Worm (Caenorhabditis elegans): Measurements from ENCODE around the gene T05A7.6.

The T05A7.6 gene

DNA sequence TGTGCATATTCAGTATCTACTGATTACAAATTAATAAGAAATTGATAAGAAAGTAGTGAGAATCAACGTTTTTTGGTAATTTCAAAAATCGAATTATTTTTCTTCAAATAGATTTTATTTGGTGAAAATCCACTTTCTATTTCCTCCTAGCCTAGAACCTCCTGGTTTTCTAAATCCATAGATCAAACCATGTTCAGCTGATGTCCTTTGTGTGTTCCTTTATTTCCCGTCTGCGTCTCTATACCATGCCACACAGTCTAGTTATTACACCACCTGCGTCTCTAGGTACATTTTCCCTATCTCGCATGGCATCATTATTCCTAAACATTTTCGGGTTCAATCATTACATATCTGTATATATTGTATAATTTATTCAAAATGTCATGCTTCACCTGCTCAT is 21.5 kb upstream of the T05A7.6 start, which contains the start of gene F10G7.5:
Gene F10G7.5, plus strand, starts transcription at position 286 of the 400 bp plus-strand sequence.
- TF ChIP-seq unc-62 (GFP tag; optimal IDR thresholded peaks at IDR 0.05) (no peak), ceh-43 (GFP tag; optimal IDR thresholded peaks at IDR 0.05) (no peak), pha-4 (tag; optimal IDR thresholded peaks at IDR 0.05) (peak; percentile 47), mab-5 (tag; optimal IDR thresholded peaks at IDR 0.05) (no peak), ces-1 (GFP tag; optimal IDR thresholded peaks at IDR 0.05) (no peak)

DNA sequence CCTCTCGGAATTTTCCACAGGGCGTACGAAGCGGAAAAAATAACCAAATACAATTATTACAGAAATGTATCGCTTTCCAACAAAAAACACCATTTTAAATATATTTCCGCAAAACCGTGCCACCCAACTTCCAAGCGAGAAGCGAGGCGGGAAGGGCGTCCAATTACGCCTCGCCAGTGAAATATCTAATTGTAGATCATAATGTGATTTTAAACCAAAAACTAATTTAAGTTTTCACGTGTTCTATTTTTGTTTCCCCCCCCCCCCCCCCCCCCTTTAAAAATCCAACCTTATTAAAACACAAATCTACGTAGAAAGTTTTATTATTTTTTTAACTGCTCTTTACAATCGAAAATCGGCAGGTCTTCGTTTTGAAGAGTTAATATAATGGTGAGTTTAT is 17.9 kb upstream of the T05A7.6 start, which contains the start of gene F10G7.12:
Gene F10G7.12, plus strand, starts transcription at position 301 of the 400 bp plus-strand sequence.
- TF ChIP-seq ceh-39 (tag; optimal IDR thresholded peaks at IDR 0.05) (no peak), cnd-1 (tag; optimal IDR thresholded peaks at IDR 0.05) (no peak), mab-5 (tag; optimal IDR thresholded peaks at IDR 0.05) (no peak), snpc-4 (tag; optimal IDR thresholded peaks at IDR 0.05) (no peak), bed-3 (GFP tag; optimal IDR thresholded peaks at IDR 0.05) (no peak), ces-1 (GFP tag; optimal IDR thresholded peaks at IDR 0.05) (no peak), lsy-2 (tag; optimal IDR thresholded peaks at IDR 0.05) (no peak), ztf-11 (tag; optimal IDR thresholded peaks at IDR 0.05) (no peak), unc-39 (tag; optimal IDR thresholded peaks at IDR 0.05) (no peak), ceh-83 (GFP tag; optimal IDR thresholded peaks at IDR 0.05) (no peak), nhr-76 (tag; optimal IDR thresholded peaks at IDR 0.05) (no peak), mls-2 (tag; optimal IDR thresholded peaks at IDR 0.05) (no peak), unc-62 (GFP tag; optimal IDR thresholded peaks at IDR 0.05) (no peak), unc-120 (tag; optimal IDR thresholded peaks at IDR 0.05; ENCODE audit: poor library complexity, severe bottlenecking) (no peak)

ce11 chrII:4686941-4687340 is 15.3 kb upstream of the T05A7.6 start, which contains the start of gene sre-39:
TSS of gene sre-39 (plus strand) at chrII:4687241.
- no peak for TF ChIP-seq mls-2 (tag; optimal IDR thresholded peaks at IDR 0.05)
- no peak for TF ChIP-seq tbx-8 (GFP tag; optimal IDR thresholded peaks at IDR 0.05)
- no peak for TF ChIP-seq blmp-1 (tag; optimal IDR thresholded peaks at IDR 0.05)
- TF ChIP-seq mab-5 (tag; optimal IDR thresholded peaks at IDR 0.05): no peak
- no peak for TF ChIP-seq bed-3 (GFP tag; optimal IDR thresholded peaks at IDR 0.05)
- TF ChIP-seq ceh-43 (GFP tag; optimal IDR thresholded peaks at IDR 0.05): no peak
- no peak for TF ChIP-seq nhr-28 (tag; optimal IDR thresholded peaks at IDR 0.05)
- TF ChIP-seq pha-4 (tag; optimal IDR thresholded peaks at IDR 0.05): no peak
- TF ChIP-seq nhr-237 (tag; optimal IDR thresholded peaks at IDR 0.05): no peak
- TF ChIP-seq sptf-1 (tag; optimal IDR thresholded peaks at IDR 0.05): no peak
- TF ChIP-seq drap-1 (GFP tag; optimal IDR thresholded peaks at IDR 0.05): no peak
- TF ChIP-seq unc-62 (GFP tag; optimal IDR thresholded peaks at IDR 0.05): no peak

DNA sequence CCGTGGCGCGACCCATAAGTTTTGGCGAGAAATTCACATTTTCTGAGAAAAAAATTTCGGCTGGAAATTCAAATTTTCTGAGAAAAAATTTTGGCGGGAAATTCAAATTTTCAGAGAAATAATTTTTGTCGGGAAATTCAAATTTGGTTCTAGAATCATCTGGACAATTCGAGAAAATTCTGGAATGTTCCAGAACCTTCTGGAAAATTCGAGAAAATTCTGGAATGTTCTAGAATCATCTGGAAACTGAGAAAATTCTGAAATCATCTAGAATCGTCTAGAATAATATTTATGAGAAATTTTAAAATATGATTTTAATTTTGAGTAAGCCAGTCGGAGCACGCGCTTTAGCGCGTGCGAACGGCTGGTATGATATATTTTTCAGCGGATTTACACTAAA is 13.3 kb upstream of the T05A7.6 start:
- no peak for TF ChIP-seq elt-3 (tag; optimal IDR thresholded peaks at IDR 0.05)
- TF ChIP-seq ces-1 (GFP tag; optimal IDR thresholded peaks at IDR 0.05): no peak
- no peak for TF ChIP-seq unc-120 (tag; optimal IDR thresholded peaks at IDR 0.05; ENCODE audit: poor library complexity, severe bottlenecking)
- TF ChIP-seq nhr-12 (tag; optimal IDR thresholded peaks at IDR 0.05): no peak
- TF ChIP-seq zip-8 (tag; optimal IDR thresholded peaks at IDR 0.05): no peak
- TF ChIP-seq flh-1 (GFP tag; optimal IDR thresholded peaks at IDR 0.05): no peak

DNA sequence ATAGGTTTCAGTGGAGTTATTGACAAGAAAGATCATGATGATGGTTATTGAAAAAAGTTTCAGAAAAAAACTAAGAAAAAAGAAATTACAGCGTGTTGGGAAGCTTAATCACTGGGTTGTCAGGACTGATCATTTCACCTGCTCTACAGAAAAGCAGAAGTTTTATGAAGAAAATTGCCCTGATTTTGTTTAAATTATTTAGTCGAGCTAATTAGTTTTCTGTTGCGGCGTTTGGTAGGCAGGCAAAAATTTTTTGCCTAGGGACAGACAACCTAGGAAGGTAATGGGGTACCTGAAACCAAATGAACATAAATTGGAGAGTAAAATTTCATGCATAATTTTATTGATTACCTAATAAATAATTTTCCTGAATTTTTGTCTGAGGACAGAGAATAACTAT is 12.1 kb upstream of the T05A7.6 start, which contains the start of gene sre-40:
Gene sre-40, minus strand, starts transcription at position 101 of the 400 bp plus-strand sequence.
- TF ChIP-seq bed-3 (GFP tag; optimal IDR thresholded peaks at IDR 0.05) (no peak), flh-1 (GFP tag; optimal IDR thresholded peaks at IDR 0.05) (no peak), mls-2 (tag; optimal IDR thresholded peaks at IDR 0.05) (no peak), sptf-1 (tag; optimal IDR thresholded peaks at IDR 0.05) (no peak), nhr-28 (tag; optimal IDR thresholded peaks at IDR 0.05) (no peak), elt-3 (tag; optimal IDR thresholded peaks at IDR 0.05) (no peak), cnd-1 (tag; optimal IDR thresholded peaks at IDR 0.05) (no peak), mep-1 (tag; optimal IDR thresholded peaks at IDR 0.05) (no peak), snpc-4 (tag; optimal IDR thresholded peaks at IDR 0.05) (no peak), nhr-237 (tag; optimal IDR thresholded peaks at IDR 0.05) (no peak), nhr-76 (tag; optimal IDR thresholded peaks at IDR 0.05) (no peak), tbx-8 (GFP tag; optimal IDR thresholded peaks at IDR 0.05) (no peak), sem-2 (GFP tag; optimal IDR thresholded peaks at IDR 0.05) (no peak), pha-4 (tag; optimal IDR thresholded peaks at IDR 0.05) (no peak), unc-62 (GFP tag; optimal IDR thresholded peaks at IDR 0.05) (no peak), ham-2 (GFP tag; optimal IDR thresholded peaks at IDR 0.05) (no peak), mab-5 (tag; optimal IDR thresholded peaks at IDR 0.05) (no peak), nhr-12 (tag; optimal IDR thresholded peaks at IDR 0.05) (no peak), unc-120 (tag; optimal IDR thresholded peaks at IDR 0.05; ENCODE audit: poor library complexity, severe bottlenecking) (no peak), zip-8 (tag; optimal IDR thresholded peaks at IDR 0.05) (no peak)

Measured in whole organism, mixed stage, embryonic.